Fruit fly (Drosophila melanogaster): Measurements from ENCODE around the gene CG3592.

DNA sequence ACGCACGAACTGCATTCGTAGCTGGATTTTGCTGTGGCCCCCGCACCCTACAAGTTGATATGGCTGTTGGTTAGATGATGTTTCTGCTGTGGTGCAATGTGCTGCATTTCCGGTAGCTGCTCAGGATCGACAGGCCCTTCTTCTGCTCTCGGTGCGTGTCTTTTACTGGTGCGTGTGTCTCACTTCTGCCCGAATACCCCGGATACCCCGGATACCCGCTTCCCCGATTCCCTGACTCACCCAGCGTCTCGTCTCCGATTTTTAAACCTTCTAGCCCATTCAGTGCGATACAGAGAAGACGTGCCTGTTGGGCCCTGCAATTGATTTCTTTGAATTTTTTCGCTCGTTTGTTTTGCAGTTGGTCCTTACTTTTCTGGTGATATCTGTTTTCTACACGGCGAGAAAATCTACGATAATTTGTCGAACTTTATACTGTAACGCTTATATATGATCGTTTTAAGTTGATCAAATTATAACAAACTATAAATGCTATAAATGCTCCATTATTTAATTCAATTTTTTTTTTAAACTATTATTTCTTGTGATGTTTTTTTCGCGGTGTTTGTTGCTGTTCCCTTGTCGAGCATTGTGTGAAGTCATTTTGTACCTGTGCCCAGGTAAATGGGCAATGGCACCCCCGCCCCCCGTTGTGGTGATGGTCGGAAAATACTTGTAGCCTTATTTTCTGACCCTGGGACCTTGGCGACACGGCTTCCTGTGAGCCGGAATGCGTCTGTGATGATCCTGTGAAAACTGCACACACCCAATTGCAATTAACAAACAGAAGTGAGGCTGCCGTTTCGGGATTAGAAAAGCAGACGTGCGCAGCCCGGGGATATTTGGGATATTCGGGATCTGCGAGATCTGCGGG, 50.2 kb downstream of the CG3592 start:
- TF ChIP-seq Dfd (GFP tag; optimal IDR thresholded peaks at IDR 0.05) (no peak), woc (GFP tag; optimal IDR thresholded peaks at IDR 0.05) (peak; percentile 77), h (GFP tag; optimal IDR thresholded peaks at IDR 0.05) (peak; percentile 87), sv (GFP tag; optimal IDR thresholded peaks at IDR 0.05) (peak; percentile 5), CG32264 (GFP tag; optimal IDR thresholded peaks at IDR 0.05) (peak; percentile 47), usp (GFP tag; optimal IDR thresholded peaks at IDR 0.05) (no peak), psq (GFP tag; optimal IDR thresholded peaks at IDR 0.05) (peak; percentile 87), pan (optimal IDR thresholded peaks at IDR 0.05) (no peak), br (GFP tag; optimal IDR thresholded peaks at IDR 0.05) (peak; percentile 79), Hnf4 (GFP tag; optimal IDR thresholded peaks at IDR 0.05) (peak; percentile 79), Dif (GFP tag; optimal IDR thresholded peaks at IDR 0.05; ENCODE audit: partially characterized antibody) (no peak), Abd-B (GFP tag; optimal IDR thresholded peaks at IDR 0.05) (no peak)

All from whole organism, wandering third instar larva.